Worm (Caenorhabditis elegans): ENCODE measurements around the gene tsp-1.

DNA sequence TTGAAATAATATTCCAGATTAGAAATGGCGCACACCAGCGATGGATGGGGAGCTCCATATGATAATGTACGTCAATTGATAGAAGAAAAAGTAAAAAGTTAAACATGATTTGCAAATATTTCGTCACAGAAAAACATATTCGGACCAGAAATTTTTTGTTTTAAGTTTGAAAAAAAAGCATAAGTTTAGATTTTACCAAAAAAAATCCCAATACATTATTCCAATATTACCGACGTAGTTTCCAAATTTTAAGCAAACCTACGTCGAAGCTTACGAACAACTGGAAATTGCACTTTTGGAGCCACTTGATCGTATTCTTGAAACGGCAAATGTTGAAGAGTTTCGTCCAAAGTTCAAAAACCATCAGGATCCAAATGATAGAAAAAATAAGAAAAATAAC, 6.6 kb downstream of the tsp-1 start, which contains the start of gene henn-1:
- TF ChIP-seq nhr-28 (tag; optimal IDR thresholded peaks at IDR 0.05) (no peak), ztf-11 (tag; optimal IDR thresholded peaks at IDR 0.05) (no peak), ama-1 (optimal IDR thresholded peaks at IDR 0.05) (no peak), lin-15B (tag; optimal IDR thresholded peaks at IDR 0.05) (no peak), fkh-10 (GFP tag; optimal IDR thresholded peaks at IDR 0.05) (no peak), ceh-82 (tag; optimal IDR thresholded peaks at IDR 0.05) (no peak), nhr-77 (tag; optimal IDR thresholded peaks at IDR 0.05) (no peak), pqm-1 (tag; optimal IDR thresholded peaks at IDR 0.05) (no peak), lir-3 (tag; optimal IDR thresholded peaks at IDR 0.05) (no peak), vab-7 (GFP tag; IDR thresholded peaks at IDR 0.05) (no peak)
